Worm (Caenorhabditis elegans) whole organism, mixed stage, embryonic: ENCODE results near the gene ubc-9.

Source experiments
- ham-2 ChIP-seq: fragments of 200-800 bp; sonication (Bioruptor generic); optimal IDR thresholded peaks from 2 replicates; lab custom pipeline; 2018; ENCODE audit warnings: mild to moderate bottlenecking, missing genetic modification characterization, missing compliant biosample characterization
- mep-1 ChIP-seq: fragments of 150-350 bp; optimal IDR thresholded peaks from 2 replicates; lab custom pipeline; 2017; ENCODE audit warnings: missing biosample characterization, missing genetic modification reagents, missing genetic modification characterization, inconsistent platforms

ce11 chrIV:4652962-4653361 lies 2.1 kb downstream of the ubc-9 start, which contains the start of gene psr-1:
- TF ChIP-seq ham-2 (GFP tag; lab: Kevin White, UChicago) = no peak
- TF ChIP-seq mep-1 = no peak
